Worm (Caenorhabditis elegans) whole organism, L2 larva: ENCODE data around the gene F22F7.3.

Source experiments
- C34F6.9 ChIP-seq: fragments of 150-350 bp; optimal IDR thresholded peaks from 2 replicates; lab custom pipeline; 2014; ENCODE audit warnings: missing biosample characterization, missing genetic modification characterization
- F13H6.1 ChIP-seq: sonication (generic microtip); optimal IDR thresholded peaks from 2 replicates; lab custom pipeline; 2016; ENCODE audit warnings: missing genetic modification characterization, missing compliant biosample characterization
- R02D3.7 ChIP-seq: fragments of 150-350 bp; optimal IDR thresholded peaks from 2 replicates; lab custom pipeline; 2014; ENCODE audit warnings: missing biosample characterization, missing genetic modification characterization
- Y55F3AM.14 ChIP-seq: fragments of 200-800 bp; sonication (Bioruptor generic); optimal IDR thresholded peaks from 2 replicates; lab custom pipeline; 2018; ENCODE audit warnings: mild to moderate bottlenecking, missing genetic modification characterization, missing compliant biosample characterization
- ZK546.5 ChIP-seq: sonication (generic microtip); optimal IDR thresholded peaks from 2 replicates; lab custom pipeline; 2017; ENCODE audit warnings: missing biosample characterization, missing genetic modification characterization
- aly-2 ChIP-seq: fragments of 150-350 bp; optimal IDR thresholded peaks from 2 replicates; lab custom pipeline; 2014; ENCODE audit warnings: missing biosample characterization, missing genetic modification characterization
- ama-1 ChIP-seq: fragments of 150-350 bp; optimal IDR thresholded peaks from 2 replicates; lab custom pipeline; 2018; ENCODE audit warnings: inconsistent platforms
- blmp-1 ChIP-seq: sonication (generic microtip); optimal IDR thresholded peaks from 2 replicates; lab custom pipeline; 2017; ENCODE audit warnings: missing genetic modification characterization, mild to moderate bottlenecking, missing compliant biosample characterization, antibody characterized with exemption, moderate library complexity; ENCODE audit not compliant: insufficient read depth
- ceh-16 ChIP-seq: fragments of 150-350 bp; optimal IDR thresholded peaks from 2 replicates; lab custom pipeline; 2014; ENCODE audit warnings: missing biosample characterization, missing genetic modification characterization
- ceh-82 ChIP-seq: fragments of 150-350 bp; optimal IDR thresholded peaks from 2 replicates; lab custom pipeline; 2014; ENCODE audit warnings: missing biosample characterization, missing genetic modification characterization
- crh-2 ChIP-seq: sonication (generic microtip); optimal IDR thresholded peaks from 2 replicates; lab custom pipeline; 2017; ENCODE audit warnings: missing biosample characterization, missing genetic modification characterization
- egl-27 ChIP-seq: sonication (generic microtip); optimal IDR thresholded peaks from 3 replicates; lab custom pipeline; 2017; ENCODE audit warnings: missing biosample characterization, missing genetic modification reagents, missing genetic modification characterization
- elt-1 ChIP-seq: fragments of 150-350 bp; optimal IDR thresholded peaks from 2 replicates; lab custom pipeline; 2014; ENCODE audit warnings: missing biosample characterization, missing genetic modification characterization
- elt-3 ChIP-seq: sonication (generic microtip); optimal IDR thresholded peaks from 2 replicates; lab custom pipeline; 2017; ENCODE audit warnings: missing biosample characterization, missing genetic modification characterization
- fos-1 ChIP-seq: fragments of 150-350 bp; optimal IDR thresholded peaks from 2 replicates; lab custom pipeline; 2014; ENCODE audit warnings: missing biosample characterization, missing genetic modification characterization
- gmeb-1 ChIP-seq: fragments of 150-350 bp; optimal IDR thresholded peaks from 2 replicates; lab custom pipeline; 2014; ENCODE audit warnings: missing biosample characterization, missing genetic modification characterization
- lin-13 ChIP-seq: fragments of 150-350 bp; optimal IDR thresholded peaks from 2 replicates; lab custom pipeline; 2014; ENCODE audit warnings: missing biosample characterization, missing genetic modification reagents, missing genetic modification characterization
- lsy-2 ChIP-seq, 2 experiments: fragments of 150-350 bp in 1 of 2; sonication (generic microtip) in 1 of 2; optimal IDR thresholded peaks; 2 replicates each; lab custom pipeline; 2014 to 2017; ENCODE audit warnings: missing biosample characterization in 2 of 2, missing genetic modification characterization in 2 of 2
- mbf-1 ChIP-seq: sonication (generic microtip); optimal IDR thresholded peaks from 2 replicates; lab custom pipeline; 2017; ENCODE audit warnings: missing biosample characterization, missing genetic modification characterization
- mdl-1 ChIP-seq, 2 experiments: fragments of 150-350 bp in 1 of 2; sonication (generic microtip) in 1 of 2; optimal IDR thresholded peaks; 2 replicates each; lab custom pipeline; 2017; ENCODE audit warnings: missing biosample characterization in 2 of 2, missing genetic modification characterization in 2 of 2
- nhr-10 ChIP-seq: sonication (generic microtip); optimal IDR thresholded peaks from 2 replicates; lab custom pipeline; 2017; ENCODE audit warnings: missing biosample characterization, missing genetic modification characterization
- nhr-11 ChIP-seq: fragments of 150-350 bp; optimal IDR thresholded peaks from 2 replicates; lab custom pipeline; 2014; ENCODE audit warnings: missing biosample characterization, missing genetic modification characterization
- nhr-12 ChIP-seq: fragments of 150-350 bp; optimal IDR thresholded peaks from 2 replicates; lab custom pipeline; 2014; ENCODE audit warnings: missing biosample characterization, missing genetic modification characterization
- nhr-129 ChIP-seq: fragments of 150-350 bp; optimal IDR thresholded peaks from 2 replicates; lab custom pipeline; 2014; ENCODE audit warnings: missing biosample characterization, missing genetic modification characterization
- nhr-21 ChIP-seq: fragments of 150-350 bp; optimal IDR thresholded peaks from 2 replicates; lab custom pipeline; 2014; ENCODE audit warnings: missing biosample characterization, missing genetic modification characterization
- nhr-23 ChIP-seq: fragments of 150-350 bp; optimal IDR thresholded peaks from 2 replicates; lab custom pipeline; 2014; ENCODE audit warnings: missing biosample characterization, missing genetic modification reagents, missing genetic modification characterization
- nhr-237 ChIP-seq: fragments of 150-350 bp; optimal IDR thresholded peaks from 2 replicates; lab custom pipeline; 2014; ENCODE audit warnings: missing biosample characterization, missing genetic modification characterization
- nhr-25 ChIP-seq: fragments of 150-350 bp; sonication (generic microtip); optimal IDR thresholded peaks from 3 replicates; lab custom pipeline; 2014; ENCODE audit warnings: missing biosample characterization, missing genetic modification characterization
- nhr-6 ChIP-seq: fragments of 150-350 bp; optimal IDR thresholded peaks from 2 replicates; lab custom pipeline; 2014; ENCODE audit warnings: missing biosample characterization, missing genetic modification characterization
- nhr-77 ChIP-seq: fragments of 150-350 bp; optimal IDR thresholded peaks from 2 replicates; lab custom pipeline; 2014; ENCODE audit warnings: missing biosample characterization, missing genetic modification characterization
- peb-1 ChIP-seq: fragments of 150-350 bp; optimal IDR thresholded peaks from 2 replicates; lab custom pipeline; 2014; ENCODE audit warnings: missing biosample characterization, missing genetic modification characterization
- sem-4 ChIP-seq: fragments of 150-350 bp; optimal IDR thresholded peaks from 2 replicates; lab custom pipeline; 2014; ENCODE audit warnings: missing biosample characterization, missing genetic modification reagents, missing genetic modification characterization
- skn-1 ChIP-seq: sonication (generic microtip); optimal IDR thresholded peaks from 2 replicates; lab custom pipeline; 2017; ENCODE audit warnings: missing biosample characterization, missing genetic modification characterization
- sma-3 ChIP-seq: sonication (generic microtip); optimal IDR thresholded peaks from 2 replicates; lab custom pipeline; 2016; ENCODE audit warnings: missing genetic modification reagents, missing genetic modification characterization, missing compliant biosample characterization
- sma-9 ChIP-seq, 2 experiments: fragments of 150-350 bp in 1 of 2; sonication (generic microtip) in 1 of 2; optimal IDR thresholded peaks; 2 replicates each; lab custom pipeline; 2014 to 2016; ENCODE audit warnings: missing genetic modification characterization in 2 of 2, mild to moderate bottlenecking in 1 of 2, missing biosample characterization in 1 of 2, missing compliant biosample characterization in 1 of 2, missing genetic modification reagents in 1 of 2, moderate library complexity in 1 of 2
- unc-55 ChIP-seq: fragments of 150-350 bp; sonication (generic microtip); optimal IDR thresholded peaks from 3 replicates; lab custom pipeline; 2014; ENCODE audit warnings: missing biosample characterization, missing genetic modification reagents, missing genetic modification characterization
- unc-62 ChIP-seq: fragments of 150-350 bp; optimal IDR thresholded peaks from 2 replicates; lab custom pipeline; 2014; ENCODE audit warnings: missing biosample characterization, missing genetic modification reagents, missing genetic modification characterization
- zag-1 ChIP-seq: fragments of 150-350 bp; optimal IDR thresholded peaks from 2 replicates; lab custom pipeline; 2014; ENCODE audit warnings: missing biosample characterization, missing genetic modification characterization
- ztf-1 ChIP-seq: fragments of 200-800 bp; sonication (Bioruptor generic); conservative IDR thresholded peaks from 2 replicates; pipeline ENCODE4 v1.3.6; 2022; ENCODE audit warnings: missing genetic modification characterization, missing compliant biosample characterization
- ztf-4 ChIP-seq: fragments of 150-350 bp; optimal IDR thresholded peaks from 2 replicates; lab custom pipeline; 2014; ENCODE audit warnings: missing biosample characterization, missing genetic modification characterization

The F22F7.3 gene

ce11 chrV:2067985-2068499, 42.4 kb upstream of the F22F7.3 start, which contains the start of gene lbp-9:
lbp-9 (plus strand) TSS chrV:2068449.
- TF ChIP-seq sma-3 (GFP tag; lab: Kevin White, UChicago) (peak; percentile 72), egl-27 (tag; lab: Kevin White, UChicago) (peak; percentile 20), nhr-25 (tag; lab: Kevin White, UChicago) (peak; percentile 87), F13H6.1 (tag; lab: Kevin White, UChicago) (peak; percentile 25), ztf-4 (peak; percentile 64), nhr-129 (tag; lab: Kevin White, UChicago) (peak; percentile 79), aly-2 (tag; lab: Kevin White, UChicago) (no peak), sem-4 (tag; lab: Kevin White, UChicago) (peak; percentile 1), mdl-1 (tag; optimal IDR thresholded peaks at IDR 0.05; lab: Kevin White, UChicago) (peak in 1 of 2 experiments; percentile 53), Y55F3AM.14 (no peak), peb-1 (tag; lab: Kevin White, UChicago) (no peak), C34F6.9 (peak; percentile 88), mbf-1 (tag; lab: Kevin White, UChicago) (no peak), lsy-2 (tag; optimal IDR thresholded peaks at IDR 0.05; lab: Kevin White, UChicago) (peak in 1 of 2 experiments; percentile 59), fos-1 (tag; lab: Kevin White, UChicago) (peak; percentile 34), elt-3 (tag; lab: Kevin White, UChicago) (no peak), crh-2 (tag; lab: Kevin White, UChicago) (peak; percentile 83), gmeb-1 (tag; lab: Kevin White, UChicago) (peak; percentile 26), blmp-1 (tag; lab: Kevin White, UChicago) (peak; percentile 2), sma-9 (GFP tag; optimal IDR thresholded peaks at IDR 0.05; lab: Kevin White, UChicago) (peak; percentile 49), sma-9 (tag; optimal IDR thresholded peaks at IDR 0.05; lab: Kevin White, UChicago) (no peak), nhr-11 (no peak)

ce11 chrV:2068728-2069443, 41.6 kb upstream of the F22F7.3 start:
- TF ChIP-seq fos-1 (tag; lab: Kevin White, UChicago) = no peak
- no peak for TF ChIP-seq elt-3 (tag; lab: Kevin White, UChicago)
- TF ChIP-seq blmp-1 (tag; lab: Kevin White, UChicago) = no peak
- TF ChIP-seq aly-2 (tag; lab: Kevin White, UChicago) = no peak
- no peak for TF ChIP-seq zag-1 (tag; lab: Kevin White, UChicago)
- TF ChIP-seq crh-2 (tag; lab: Kevin White, UChicago) = no peak
- TF ChIP-seq unc-55 (GFP tag; lab: Kevin White, UChicago) = no peak
- no peak for TF ChIP-seq skn-1 (tag; lab: Kevin White, UChicago)
- TF ChIP-seq nhr-237 (tag; lab: Kevin White, UChicago) = no peak
- TF ChIP-seq nhr-12 = no peak
- TF ChIP-seq ZK546.5 (tag; lab: Kevin White, UChicago) = no peak
- no peak for TF ChIP-seq ztf-1
- no peak for TF ChIP-seq mbf-1 (tag; lab: Kevin White, UChicago)
- no peak for TF ChIP-seq nhr-10
- no peak for TF ChIP-seq elt-1 (tag; lab: Kevin White, UChicago)
- TF ChIP-seq lin-13 (GFP tag; lab: Kevin White, UChicago) = no peak
- no peak for TF ChIP-seq egl-27 (tag; lab: Kevin White, UChicago)
- TF ChIP-seq, all 48 proteins: peak for 0

- TF ChIP-seq ztf-4 = no peak
- TF ChIP-seq skn-1 (tag; lab: Kevin White, UChicago) = no peak
- no peak for TF ChIP-seq nhr-77 (tag; lab: Kevin White, UChicago)
- no peak for TF ChIP-seq blmp-1 (tag; lab: Kevin White, UChicago)
- TF ChIP-seq ama-1 (lab: Kevin White, UChicago) = no peak
- no peak for TF ChIP-seq nhr-10
- no peak for TF ChIP-seq nhr-25 (tag; lab: Kevin White, UChicago)
- no peak for TF ChIP-seq nhr-23 (tag; lab: Kevin White, UChicago)
- no peak for TF ChIP-seq ceh-16 (tag; lab: Kevin White, UChicago)
- no peak for TF ChIP-seq egl-27 (tag; lab: Kevin White, UChicago)
- no peak for TF ChIP-seq nhr-129 (tag; lab: Kevin White, UChicago)
- no peak for TF ChIP-seq C34F6.9
- TF ChIP-seq elt-3 (tag; lab: Kevin White, UChicago) = no peak
- TF ChIP-seq ceh-82 (tag; lab: Kevin White, UChicago) = no peak
- TF ChIP-seq unc-55 (GFP tag; lab: Kevin White, UChicago) = no peak
- no peak for TF ChIP-seq F13H6.1 (tag; lab: Kevin White, UChicago)
- TF ChIP-seq unc-62 (GFP tag; lab: Kevin White, UChicago) = no peak
- TF ChIP-seq R02D3.7 (tag; lab: Kevin White, UChicago) = no peak
- no peak for TF ChIP-seq nhr-6
- no peak for TF ChIP-seq nhr-21
These were observed 37.7 kb upstream of the F22F7.3 start, which contains the start of gene Y40B10A.9 for ce11 chrV:2072807-2073206. Y40B10A.9 (minus strand) TSS chrV:2072907.
